Worm (Caenorhabditis elegans): ENCODE results near the gene osm-6.

DNA sequence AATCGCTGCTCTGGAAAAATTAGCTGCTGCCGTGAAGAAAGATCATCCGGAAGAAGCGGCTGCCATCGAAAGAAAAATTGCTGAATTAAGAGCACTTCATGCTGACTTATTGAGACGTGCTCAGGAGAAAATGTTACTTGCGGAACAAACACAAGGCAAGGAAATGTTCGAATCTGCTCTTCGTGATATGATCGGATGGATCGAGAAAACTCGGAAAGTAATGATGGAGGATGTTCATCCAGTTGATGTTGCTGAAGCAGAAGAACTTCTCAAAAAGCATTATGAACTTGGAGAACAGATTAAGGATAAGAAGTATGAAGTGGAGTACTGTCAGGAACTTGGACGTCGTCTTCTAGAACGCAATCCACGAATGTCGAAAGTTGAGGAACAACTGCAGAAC is 21.3 kb downstream of the osm-6 start:
- TF ChIP-seq lim-6 (tag; optimal IDR thresholded peaks at IDR 0.05) (no peak), ceh-14 (tag; optimal IDR thresholded peaks at IDR 0.05) (no peak), nhr-232 (tag; optimal IDR thresholded peaks at IDR 0.05) (no peak), fkh-10 (GFP tag; optimal IDR thresholded peaks at IDR 0.05) (no peak), ama-1 (optimal IDR thresholded peaks at IDR 0.05) (no peak), unc-55 (GFP tag; optimal IDR thresholded peaks at IDR 0.05) (no peak), unc-86 (tag; optimal IDR thresholded peaks at IDR 0.05) (no peak), lin-11 (tag; optimal IDR thresholded peaks at IDR 0.05) (no peak), ets-4 (tag; optimal IDR thresholded peaks at IDR 0.05) (no peak), pqm-1 (tag; optimal IDR thresholded peaks at IDR 0.05) (no peak), F13H6.1 (tag; optimal IDR thresholded peaks at IDR 0.05) (no peak), elt-4 (tag; optimal IDR thresholded peaks at IDR 0.05) (no peak), unc-3 (GFP tag; conservative IDR thresholded peaks at IDR 0.05) (no peak), unc-3 (tag; optimal IDR thresholded peaks at IDR 0.05) (no peak), pros-1 (tag; optimal IDR thresholded peaks at IDR 0.05) (no peak)
